Fruit fly (Drosophila melanogaster) whole organism, prepupa: Measurements from ENCODE around the gene CG33307.

Experiments used
- Eip78C ChIP-seq: fragments of 200-800 bp; sonication (Bioruptor generic); peaks from one replicate; lab custom pipeline; 2016; ENCODE audit warnings: missing biosample characterization, missing genetic modification characterization
- Smox ChIP-seq: fragments of 200-800 bp; sonication (Bioruptor generic); optimal IDR thresholded peaks from 3 replicates; lab custom pipeline; 2016; ENCODE audit warnings: missing biosample characterization, missing genetic modification characterization
- svp ChIP-seq: fragments of 200-800 bp; sonication (Bioruptor generic); peaks from one replicate; lab custom pipeline; 2016; ENCODE audit warnings: missing biosample characterization, missing genetic modification characterization

DNA sequence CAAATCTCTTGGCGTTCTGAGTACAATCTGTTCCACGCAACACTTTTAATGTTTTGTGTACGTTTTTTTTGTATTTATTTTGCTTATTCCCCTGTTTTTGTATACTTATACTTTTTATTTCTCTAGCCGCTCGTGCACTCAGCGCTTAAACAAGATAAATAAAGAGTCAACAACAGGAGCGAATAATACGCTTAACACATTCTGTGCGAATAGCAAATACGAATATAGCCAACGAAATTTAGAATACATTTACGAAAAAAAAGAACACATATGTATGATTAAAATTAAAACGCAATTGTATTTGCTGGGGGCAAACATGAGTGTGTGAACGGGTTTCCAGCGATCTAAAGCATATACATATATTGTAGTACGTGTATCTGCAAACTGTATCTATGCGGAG is 40.6 kb upstream of the CG33307 start:
- TF ChIP-seq svp (GFP tag; lab: Kevin White, UChicago) = peak; percentile 49
- TF ChIP-seq Smox = no peak
- TF ChIP-seq Eip78C (GFP tag; lab: Kevin White, UChicago) = peak; percentile 67
